Fruit fly (Drosophila melanogaster) whole organism, pupa: ENCODE results near the gene CG34435.

Experiments used
- CG10348 ChIP-seq: fragments of 200-800 bp; sonication (Bioruptor generic); IDR thresholded peaks from 2 replicates; pipeline ENCODE4 v1.3.6; 2022; ENCODE audit warnings: missing biosample characterization, missing genetic modification characterization
- CG13204 ChIP-seq: fragments of 200-800 bp; sonication (Bioruptor generic); optimal IDR thresholded peaks from 2 replicates; lab custom pipeline; 2018; ENCODE audit warnings: missing biosample characterization, mild to moderate bottlenecking, missing genetic modification characterization, moderate library complexity
- CG14655 ChIP-seq: fragments of 200-800 bp; sonication (Bioruptor generic); optimal IDR thresholded peaks from 3 replicates; lab custom pipeline; 2017; ENCODE audit warnings: mild to moderate bottlenecking, missing biosample characterization, missing genetic modification reagents, missing genetic modification characterization
- CG34367 ChIP-seq: fragments of 200-800 bp; sonication (Bioruptor generic); optimal IDR thresholded peaks from 2 replicates; lab custom pipeline; 2018; ENCODE audit warnings: missing biosample characterization, mild to moderate bottlenecking, missing genetic modification characterization
- CG8159 ChIP-seq: fragments of 200-800 bp; sonication (Bioruptor generic); optimal IDR thresholded peaks from 3 replicates; lab custom pipeline; 2018; ENCODE audit warnings: missing biosample characterization, mild to moderate bottlenecking, missing genetic modification characterization, moderate library complexity
- Ets98B ChIP-seq: fragments of 200-800 bp; sonication (Bioruptor generic); IDR thresholded peaks from 2 replicates; pipeline ENCODE4 v1.3.6; 2022; ENCODE audit warnings: missing biosample characterization, missing genetic modification characterization
- Pif1A ChIP-seq: fragments of 200-800 bp; sonication (Bioruptor generic); optimal IDR thresholded peaks from 3 replicates; lab custom pipeline; 2016; ENCODE audit warnings: missing biosample characterization, missing genetic modification characterization
- Snoo ChIP-seq: fragments of 200-800 bp; sonication (Bioruptor generic); optimal IDR thresholded peaks from 3 replicates; lab custom pipeline; 2017; ENCODE audit warnings: missing biosample characterization, mild to moderate bottlenecking, missing genetic modification characterization, inconsistent platforms
- fd96Ca ChIP-seq: fragments of 200-800 bp; sonication (Bioruptor generic); IDR thresholded peaks from 3 replicates; pipeline ENCODE4 v1.3.6; 2022; ENCODE audit warnings: missing biosample characterization, missing genetic modification characterization
- gl ChIP-seq: fragments of 200-800 bp; sonication (Bioruptor generic); optimal IDR thresholded peaks from 2 replicates; lab custom pipeline; 2018; ENCODE audit warnings: missing biosample characterization, mild to moderate bottlenecking, missing genetic modification characterization

- no peak for TF ChIP-seq CG13204 (GFP tag; lab: Kevin White, UChicago)
- no peak for TF ChIP-seq Pif1A (GFP tag; lab: Kevin White, UChicago)
- TF ChIP-seq CG10348 (GFP tag; lab: Robert Waterston, UW), result no peak
- TF ChIP-seq gl (tag; lab: Kevin White, UChicago), result no peak
- no peak for TF ChIP-seq CG8159
- no peak for TF ChIP-seq CG14655 (GFP tag; lab: Kevin White, UChicago)
- no peak for TF ChIP-seq fd96Ca (GFP tag; lab: Robert Waterston, UW)
- no peak for TF ChIP-seq Snoo (tag; lab: Kevin White, UChicago)
- TF ChIP-seq Ets98B (GFP tag; lab: Robert Waterston, UW), result no peak
- no peak for TF ChIP-seq CG34367 (tag; lab: Kevin White, UChicago)
These were observed 48.5 kb upstream of the CG34435 start, which contains the start of gene OtopLc for dm6 chrX:5662761-5663160.
